Worm (Caenorhabditis elegans) whole organism, late embryonic: ENCODE measurements around the gene C23G10.10.

Experiments used
- ama-1 ChIP-seq: fragments of 150-350 bp; optimal IDR thresholded peaks from 2 replicates; lab custom pipeline; 2014
- ceh-14 ChIP-seq: sonication (generic microtip); optimal IDR thresholded peaks from 2 replicates; lab custom pipeline; 2016; ENCODE audit warnings: missing genotype, missing genetic modification characterization, missing compliant biosample characterization
- elt-2 ChIP-seq: sonication (generic microtip); optimal IDR thresholded peaks from 2 replicates; lab custom pipeline; 2016; ENCODE audit warnings: missing genetic modification reagents, missing genetic modification characterization, missing compliant biosample characterization
- fkh-10 ChIP-seq: fragments of 150-350 bp; optimal IDR thresholded peaks from 2 replicates; lab custom pipeline; 2014; ENCODE audit warnings: missing biosample characterization, missing genetic modification reagents, missing genetic modification characterization
- nfya-1 ChIP-seq: sonication (generic microtip); optimal IDR thresholded peaks from 2 replicates; lab custom pipeline; 2017; ENCODE audit warnings: missing genetic modification characterization, mild to moderate bottlenecking, missing compliant biosample characterization, antibody characterized with exemption, moderate library complexity
- nhr-11 ChIP-seq: fragments of 150-350 bp; optimal IDR thresholded peaks from 2 replicates; lab custom pipeline; 2014; ENCODE audit warnings: missing biosample characterization, missing genetic modification characterization
- pha-4 ChIP-seq: fragments of 150-350 bp; optimal IDR thresholded peaks from 2 replicates; lab custom pipeline; 2018; ENCODE audit warnings: missing biosample characterization, missing genetic modification reagents, missing genetic modification characterization
- pqm-1 ChIP-seq: sonication (generic microtip); optimal IDR thresholded peaks from 2 replicates; lab custom pipeline; 2016; ENCODE audit warnings: missing genetic modification characterization, missing compliant biosample characterization
- pros-1 ChIP-seq: fragments of 150-350 bp; optimal IDR thresholded peaks from 2 replicates; lab custom pipeline; 2014; ENCODE audit warnings: missing biosample characterization, missing genetic modification reagents, missing genetic modification characterization
- sox-2 ChIP-seq: fragments of 200-800 bp; sonication (Bioruptor generic); IDR thresholded peaks from 2 replicates; pipeline ENCODE4 v1.3.6; 2022; ENCODE audit warnings: missing genetic modification reagents, missing genetic modification characterization, missing compliant biosample characterization
- tbx-2 ChIP-seq: sonication (generic microtip); optimal IDR thresholded peaks from 2 replicates; lab custom pipeline; 2016; ENCODE audit warnings: missing genetic modification characterization, missing compliant biosample characterization
- unc-3 ChIP-seq, 2 experiments: fragments of 200-800 bp in 1 of 2; sonication (Bioruptor generic) in 1 of 2; sonication (generic microtip) in 1 of 2; conservative IDR thresholded peaks in 1 of 2; optimal IDR thresholded peaks in 1 of 2; 2 replicates each; pipeline versions ENCODE4 v1.3.6 to Lab custom; 2016 to 2022; ENCODE audit warnings: missing compliant biosample characterization in 2 of 2, missing genetic modification characterization in 2 of 2, missing genetic modification reagents in 1 of 2

DNA sequence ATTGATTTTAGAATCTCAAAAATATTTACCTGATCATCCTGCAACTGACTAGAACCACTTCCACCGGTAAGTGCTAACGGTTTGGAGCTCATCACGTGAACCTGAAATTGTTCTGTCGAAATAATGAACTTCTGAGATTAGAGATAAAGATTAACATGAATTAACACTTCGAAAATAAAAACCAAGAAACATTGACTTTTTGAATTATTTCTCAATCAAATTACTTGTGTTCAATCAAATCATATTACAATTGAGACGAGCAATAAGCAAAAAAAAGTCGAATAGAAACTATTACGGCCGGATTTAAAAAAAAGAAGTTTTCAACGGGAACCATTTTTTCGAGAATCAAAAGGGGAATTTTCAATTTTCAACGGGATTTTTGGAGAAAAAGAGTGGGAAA, 31.9 kb upstream of the C23G10.10 start, which contains the start of gene bcas-2:
- TF ChIP-seq tbx-2 (no peak), nfya-1 (no peak), fkh-10 (GFP tag; lab: Kevin White, UChicago) (no peak), pha-4 (tag; lab: Kevin White, UChicago) (no peak), nhr-11 (tag; lab: Kevin White, UChicago) (no peak), unc-3 (GFP tag; conservative IDR thresholded peaks at IDR 0.05; lab: Robert Waterston, UW) (no peak), unc-3 (tag; optimal IDR thresholded peaks at IDR 0.05; lab: Kevin White, UChicago) (no peak), pros-1 (tag; lab: Kevin White, UChicago) (no peak), ceh-14 (tag; lab: Kevin White, UChicago) (no peak), ama-1 (no peak), pqm-1 (no peak), elt-2 (no peak), sox-2 (GFP tag; lab: Robert Waterston, UW) (no peak)
